Worm (Caenorhabditis elegans) whole organism, late embryonic: Measurements from ENCODE around the gene set-4.

ENCODE experiments used
- C08G9.2 ChIP-seq: sonication (generic microtip); optimal IDR thresholded peaks from 2 replicates; lab custom pipeline; 2016; ENCODE audit warnings: mild to moderate bottlenecking, missing genetic modification characterization, moderate library complexity, missing compliant biosample characterization
- F13H6.1 ChIP-seq: sonication (generic microtip); optimal IDR thresholded peaks from 2 replicates; lab custom pipeline; 2016; ENCODE audit warnings: missing genetic modification characterization, missing compliant biosample characterization
- T23F11.4 ChIP-seq: fragments of 200-800 bp; sonication (Bioruptor generic); optimal IDR thresholded peaks from 2 replicates; lab custom pipeline; 2018; ENCODE audit warnings: mild to moderate bottlenecking, missing genetic modification characterization, missing compliant biosample characterization
- Y22D7AL.16 ChIP-seq: sonication (generic microtip); optimal IDR thresholded peaks from 2 replicates; lab custom pipeline; 2016; ENCODE audit warnings: missing genetic modification characterization, missing compliant biosample characterization
- ama-1 ChIP-seq: fragments of 150-350 bp; optimal IDR thresholded peaks from 2 replicates; lab custom pipeline; 2014
- ceh-14 ChIP-seq: sonication (generic microtip); optimal IDR thresholded peaks from 2 replicates; lab custom pipeline; 2016; ENCODE audit warnings: missing genotype, missing genetic modification characterization, missing compliant biosample characterization
- ceh-18 ChIP-seq: sonication (generic microtip); optimal IDR thresholded peaks from 2 replicates; lab custom pipeline; 2016; ENCODE audit warnings: missing genetic modification characterization, missing compliant biosample characterization
- ceh-2 ChIP-seq: sonication (generic microtip); optimal IDR thresholded peaks from 2 replicates; lab custom pipeline; 2016; ENCODE audit warnings: missing genotype, missing genetic modification characterization, missing compliant biosample characterization
- ceh-31 ChIP-seq: sonication (generic microtip); optimal IDR thresholded peaks from 2 replicates; lab custom pipeline; 2016; ENCODE audit warnings: missing genetic modification characterization, missing compliant biosample characterization
- ceh-48 ChIP-seq: sonication (generic microtip); optimal IDR thresholded peaks from 2 replicates; lab custom pipeline; 2016; ENCODE audit warnings: missing genetic modification characterization, inconsistent platforms, missing compliant biosample characterization
- ceh-6 ChIP-seq: fragments of 200-800 bp; sonication (Bioruptor generic); optimal IDR thresholded peaks from 2 replicates; lab custom pipeline; 2018; ENCODE audit warnings: mild to moderate bottlenecking, missing genetic modification characterization, missing compliant biosample characterization
- dve-1 ChIP-seq: sonication (generic microtip); optimal IDR thresholded peaks from 2 replicates; lab custom pipeline; 2017; ENCODE audit warnings: antibody characterized with exemption, mild to moderate bottlenecking, missing genetic modification characterization, missing compliant biosample characterization
- elt-2 ChIP-seq: sonication (generic microtip); optimal IDR thresholded peaks from 2 replicates; lab custom pipeline; 2016; ENCODE audit warnings: missing genetic modification reagents, missing genetic modification characterization, missing compliant biosample characterization
- fax-1 ChIP-seq: sonication (generic microtip); optimal IDR thresholded peaks from 2 replicates; lab custom pipeline; 2016; ENCODE audit warnings: missing genotype, missing genetic modification characterization, missing compliant biosample characterization
- fkh-10 ChIP-seq: fragments of 150-350 bp; optimal IDR thresholded peaks from 2 replicates; lab custom pipeline; 2014; ENCODE audit warnings: missing biosample characterization, missing genetic modification reagents, missing genetic modification characterization
- gmeb-2 ChIP-seq: sonication (generic microtip); optimal IDR thresholded peaks from 2 replicates; lab custom pipeline; 2016; ENCODE audit warnings: missing genetic modification characterization, inconsistent platforms, missing compliant biosample characterization
- hlh-15 ChIP-seq: sonication (generic microtip); optimal IDR thresholded peaks from 2 replicates; lab custom pipeline; 2016; ENCODE audit warnings: missing genetic modification characterization, missing compliant biosample characterization
- hlh-6 ChIP-seq: sonication (generic microtip); optimal IDR thresholded peaks from 2 replicates; lab custom pipeline; 2016; ENCODE audit warnings: missing genotype, missing genetic modification characterization, missing compliant biosample characterization
- hlh-8 ChIP-seq: sonication (generic microtip); optimal IDR thresholded peaks from 2 replicates; lab custom pipeline; 2016; ENCODE audit warnings: missing genotype, missing genetic modification characterization, missing compliant biosample characterization
- lim-6 ChIP-seq: sonication (generic microtip); optimal IDR thresholded peaks from 2 replicates; lab custom pipeline; 2016; ENCODE audit warnings: missing genetic modification characterization, missing compliant biosample characterization
- lin-11 ChIP-seq: fragments of 200-800 bp; sonication (Bioruptor generic); optimal IDR thresholded peaks from 2 replicates; lab custom pipeline; 2018; ENCODE audit warnings: mild to moderate bottlenecking, missing genetic modification characterization, missing compliant biosample characterization
- madf-2 ChIP-seq: sonication (generic microtip); optimal IDR thresholded peaks from 2 replicates; lab custom pipeline; 2017; ENCODE audit warnings: missing genetic modification characterization, missing compliant biosample characterization
- nfya-1 ChIP-seq: sonication (generic microtip); optimal IDR thresholded peaks from 2 replicates; lab custom pipeline; 2017; ENCODE audit warnings: missing genetic modification characterization, mild to moderate bottlenecking, missing compliant biosample characterization, antibody characterized with exemption, moderate library complexity
- nhr-11 ChIP-seq: fragments of 150-350 bp; optimal IDR thresholded peaks from 2 replicates; lab custom pipeline; 2014; ENCODE audit warnings: missing biosample characterization, missing genetic modification characterization
- odd-2 ChIP-seq: sonication (generic microtip); optimal IDR thresholded peaks from 2 replicates; lab custom pipeline; 2017; ENCODE audit warnings: antibody characterized with exemption, mild to moderate bottlenecking, missing genetic modification characterization, missing compliant biosample characterization
- pha-4 ChIP-seq: fragments of 150-350 bp; optimal IDR thresholded peaks from 2 replicates; lab custom pipeline; 2018; ENCODE audit warnings: missing biosample characterization, missing genetic modification reagents, missing genetic modification characterization
- pros-1 ChIP-seq: fragments of 150-350 bp; optimal IDR thresholded peaks from 2 replicates; lab custom pipeline; 2014; ENCODE audit warnings: missing biosample characterization, missing genetic modification reagents, missing genetic modification characterization
- ref-2 ChIP-seq: sonication (generic microtip); optimal IDR thresholded peaks from 2 replicates; lab custom pipeline; 2016; ENCODE audit warnings: missing genetic modification characterization, missing compliant biosample characterization
- rnt-1 ChIP-seq: sonication (generic microtip); optimal IDR thresholded peaks from 2 replicates; lab custom pipeline; 2016; ENCODE audit warnings: missing genetic modification characterization, missing compliant biosample characterization
- sox-2 ChIP-seq: fragments of 200-800 bp; sonication (Bioruptor generic); IDR thresholded peaks from 2 replicates; pipeline ENCODE4 v1.3.6; 2022; ENCODE audit warnings: missing genetic modification reagents, missing genetic modification characterization, missing compliant biosample characterization
- syd-9 ChIP-seq: sonication (generic microtip); optimal IDR thresholded peaks from 2 replicates; lab custom pipeline; 2016; ENCODE audit warnings: mild to moderate bottlenecking, missing genetic modification characterization, moderate library complexity, missing compliant biosample characterization
- tbx-7 ChIP-seq: sonication (generic microtip); optimal IDR thresholded peaks from 2 replicates; lab custom pipeline; 2016; ENCODE audit warnings: missing genotype, missing genetic modification characterization, missing compliant biosample characterization
- ttx-3 ChIP-seq: sonication (generic microtip); optimal IDR thresholded peaks from 2 replicates; lab custom pipeline; 2016; ENCODE audit warnings: missing genetic modification reagents, missing genetic modification characterization, missing compliant biosample characterization
- unc-55 ChIP-seq: sonication (generic microtip); optimal IDR thresholded peaks from 2 replicates; lab custom pipeline; 2017; ENCODE audit warnings: missing biosample characterization, missing genetic modification reagents, missing genetic modification characterization

set-4 gene

DNA sequence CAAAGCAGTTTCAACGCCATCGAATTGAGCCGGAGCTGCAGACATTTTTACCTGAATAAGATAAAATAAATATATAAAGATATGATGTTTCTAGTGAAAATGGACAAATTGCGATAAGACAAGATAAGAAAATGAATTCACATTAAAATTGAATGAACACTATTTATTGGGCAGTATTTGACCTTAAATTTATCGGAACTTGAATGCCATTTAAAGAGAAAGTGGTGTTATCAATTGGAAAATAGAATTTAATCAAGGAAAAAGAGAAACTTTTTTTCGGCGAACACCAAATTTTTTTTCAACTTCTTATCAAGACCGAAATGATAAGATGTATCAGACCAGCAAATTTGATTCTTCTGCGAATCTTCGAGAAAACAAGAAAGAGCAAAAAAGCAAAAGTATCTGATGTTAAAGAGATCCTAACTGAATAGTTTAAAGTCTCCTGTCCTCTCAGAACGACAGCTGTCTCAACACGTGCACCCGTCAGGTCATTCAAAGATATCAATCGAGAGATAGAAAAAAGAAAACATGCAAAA lies 41.0 kb downstream of the set-4 start, which contains the start of gene upb-1:
Gene upb-1 (minus strand): TSS at position 51 of the 536 bp plus-strand sequence.
- TF ChIP-seq elt-2 (tag; lab: Kevin White, UChicago) (peak; percentile 82), unc-55 (GFP tag; lab: Kevin White, UChicago) (peak; percentile 70), T23F11.4 (GFP tag; lab: Kevin White, UChicago) (no peak)

DNA sequence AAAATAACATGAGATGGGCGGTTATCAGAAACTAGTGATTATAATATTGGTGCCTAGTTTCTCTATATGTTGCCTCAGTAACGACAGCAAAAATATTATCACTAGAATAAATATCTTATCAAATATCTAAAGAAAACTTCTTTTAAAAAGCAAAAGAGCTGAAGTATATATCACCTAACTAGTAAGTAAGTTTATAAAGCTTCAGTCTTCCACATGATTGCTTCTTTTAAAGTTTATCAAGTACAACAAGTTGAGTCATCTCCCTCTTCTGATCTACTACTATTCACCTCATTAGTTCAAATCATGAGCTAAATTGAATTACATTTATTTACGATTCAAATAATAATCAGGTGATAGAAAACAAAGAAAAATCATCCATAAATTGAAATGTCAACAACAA lies 43.0 kb downstream of the set-4 start:
- no peak for TF ChIP-seq gmeb-2 (tag; lab: Kevin White, UChicago)
- TF ChIP-seq madf-2 (tag; lab: Kevin White, UChicago), result no peak
- TF ChIP-seq pros-1 (tag; lab: Kevin White, UChicago), result no peak
- no peak for TF ChIP-seq nfya-1
- TF ChIP-seq sox-2 (GFP tag; lab: Robert Waterston, UW), result no peak
- no peak for TF ChIP-seq tbx-7 (tag; lab: Kevin White, UChicago)
- TF ChIP-seq Y22D7AL.16 (tag; lab: Kevin White, UChicago), result no peak
- TF ChIP-seq ceh-31, result no peak
- TF ChIP-seq T23F11.4 (GFP tag; lab: Kevin White, UChicago), result no peak
- TF ChIP-seq, all 69 proteins: peak for 0

DNA sequence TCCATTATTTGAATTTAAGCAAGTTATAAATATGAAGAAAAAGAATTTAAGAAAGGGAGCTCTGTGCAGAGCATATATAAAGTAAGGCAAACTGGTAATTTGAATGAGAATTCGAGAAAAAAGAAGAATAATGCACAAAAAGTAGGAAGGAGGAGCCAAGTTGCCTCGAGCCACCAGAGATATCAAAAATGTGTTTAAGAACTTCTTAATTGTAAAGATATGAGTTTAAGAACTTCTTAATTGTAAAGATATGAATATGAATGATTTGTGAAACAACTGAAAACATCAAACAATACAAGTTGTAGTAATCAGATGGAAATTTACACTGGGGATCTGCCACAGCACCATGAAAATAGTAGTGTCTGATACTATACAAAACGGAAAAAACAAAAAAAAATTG lies 44.3 kb downstream of the set-4 start, which contains the start of gene F13H8.6:
Gene F13H8.6 (minus strand): TSS at position 101 of the 400 bp plus-strand sequence.
- TF ChIP-seq nhr-11 (tag; lab: Kevin White, UChicago) (no peak), fkh-10 (GFP tag; lab: Kevin White, UChicago) (no peak), ceh-18 (tag; lab: Kevin White, UChicago) (no peak), ceh-48 (tag; lab: Kevin White, UChicago) (no peak), C08G9.2 (tag; lab: Kevin White, UChicago) (no peak), lin-11 (tag; lab: Kevin White, UChicago) (no peak), ceh-6 (GFP tag; lab: Kevin White, UChicago) (no peak), hlh-15 (no peak), dve-1 (tag; lab: Kevin White, UChicago) (no peak), syd-9 (tag; lab: Kevin White, UChicago) (no peak), ama-1 (lab: Kevin White, UChicago) (no peak), rnt-1 (tag; lab: Kevin White, UChicago) (no peak), gmeb-2 (tag; lab: Kevin White, UChicago) (no peak), odd-2 (tag; lab: Kevin White, UChicago) (no peak)

DNA sequence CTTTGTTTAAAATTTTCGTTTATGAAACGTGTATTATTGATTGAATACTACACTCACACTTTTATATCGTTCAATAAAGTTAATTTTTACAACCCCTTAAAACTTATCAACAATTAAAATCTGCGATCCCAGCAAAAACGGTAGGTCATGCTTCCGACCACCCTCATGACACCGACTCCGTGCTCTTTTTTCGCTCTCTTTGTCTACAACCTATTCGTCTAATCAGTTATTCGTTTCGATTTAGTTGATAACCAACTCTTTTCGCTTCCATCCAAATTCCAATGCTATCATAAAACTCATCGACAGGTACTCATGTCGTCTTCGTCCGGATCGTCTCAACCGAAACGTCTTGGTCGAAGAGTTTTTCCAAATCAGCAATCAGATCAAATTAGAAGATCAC lies 48.1 kb downstream of the set-4 start, which contains the start of gene F13H8.1:
Gene F13H8.1 (plus strand): TSS at position 311 of the 400 bp plus-strand sequence.
- TF ChIP-seq F13H6.1 (tag; lab: Kevin White, UChicago) (no peak), ceh-2 (no peak), nfya-1 (no peak), hlh-6 (no peak), lim-6 (tag; lab: Kevin White, UChicago) (no peak)

DNA sequence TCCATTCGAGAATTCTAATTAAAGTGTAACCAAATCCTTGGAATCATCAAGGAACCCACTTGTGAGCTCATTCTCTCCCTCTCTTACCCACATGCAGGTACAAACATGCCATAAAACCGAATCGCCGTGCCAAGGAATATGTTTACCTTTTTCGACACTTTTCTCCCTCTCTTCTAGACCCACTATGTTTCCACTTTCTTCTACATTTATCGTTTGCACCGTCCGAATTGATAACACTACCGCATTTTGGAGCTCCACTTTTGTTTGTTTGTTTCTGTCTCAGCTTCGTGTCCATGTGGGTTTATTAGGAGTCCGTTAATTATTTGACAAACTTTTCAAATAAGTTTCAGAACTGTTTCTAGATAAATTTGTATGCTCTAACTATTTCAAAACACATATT lies 49.2 kb downstream of the set-4 start:
- TF ChIP-seq ceh-18 (tag; lab: Kevin White, UChicago), result no peak

DNA sequence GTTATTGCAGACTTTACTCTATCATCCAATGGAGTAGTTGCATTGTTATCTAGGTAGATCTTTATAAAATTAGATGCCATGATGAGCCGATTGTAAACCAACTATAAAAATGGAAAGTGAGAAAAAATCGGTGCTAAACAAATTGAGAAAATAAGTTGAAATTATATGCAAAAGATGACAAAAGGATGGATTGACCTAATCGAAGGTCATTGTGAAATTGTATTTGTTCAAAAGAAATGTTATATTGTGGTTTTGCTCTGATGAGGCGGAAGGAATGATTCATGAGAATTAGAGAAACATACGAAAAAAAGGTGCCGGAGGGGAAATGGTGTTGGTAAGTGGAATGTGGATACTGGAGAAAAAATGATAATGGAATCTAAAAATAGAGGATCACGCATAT lies 50.1 kb downstream of the set-4 start, which contains the start of gene scly-1:
Gene scly-1 (minus strand): TSS at position 101 of the 400 bp plus-strand sequence.
- TF ChIP-seq odd-2 (tag; lab: Kevin White, UChicago) (no peak), F13H6.1 (tag; lab: Kevin White, UChicago) (no peak), elt-2 (tag; lab: Kevin White, UChicago) (no peak), C08G9.2 (tag; lab: Kevin White, UChicago) (no peak), T23F11.4 (GFP tag; lab: Kevin White, UChicago) (no peak), ttx-3 (tag; lab: Kevin White, UChicago) (no peak), hlh-8 (tag; lab: Kevin White, UChicago) (no peak), pha-4 (no peak), ref-2 (tag; lab: Kevin White, UChicago) (no peak), ceh-14 (no peak), fax-1 (tag; lab: Kevin White, UChicago) (no peak)
